Worm (Caenorhabditis elegans) whole organism, L4 larva: ENCODE results near the gene ZK354.3.

ENCODE experiments used
- R02D3.7 ChIP-seq: fragments of 150-350 bp; sonication (generic microtip); optimal IDR thresholded peaks from 3 replicates; lab custom pipeline; 2014; ENCODE audit warnings: missing biosample characterization, missing genetic modification characterization
- T26A8.4 ChIP-seq: fragments of 200-800 bp; sonication (Bioruptor generic); IDR thresholded peaks from 2 replicates; pipeline ENCODE4 v1.3.6; 2022; ENCODE audit warnings: missing genetic modification characterization, missing compliant biosample characterization
- Y48G9A.11 ChIP-seq: fragments of 200-800 bp; sonication (Bioruptor generic); IDR thresholded peaks from 2 replicates; pipeline ENCODE4 v1.3.6; 2022; ENCODE audit warnings: missing genetic modification reagents, missing genetic modification characterization, missing compliant biosample characterization
- aha-1 ChIP-seq: fragments of 150-350 bp; peaks from one replicate; lab custom pipeline; 2014; ENCODE audit warnings: missing biosample characterization, missing genetic modification characterization
- attf-4 ChIP-seq: sonication (generic microtip); optimal IDR thresholded peaks from 3 replicates; lab custom pipeline; 2017; ENCODE audit warnings: missing biosample characterization, missing genetic modification characterization
- ceh-20 ChIP-seq: fragments of 200-800 bp; sonication (Bioruptor generic); IDR thresholded peaks from 2 replicates; pipeline ENCODE4 v1.3.6; 2022; ENCODE audit warnings: missing genetic modification reagents, missing genetic modification characterization, missing compliant biosample characterization
- ceh-28 ChIP-seq: fragments of 150-350 bp; optimal IDR thresholded peaks from 2 replicates; lab custom pipeline; 2014; ENCODE audit warnings: missing biosample characterization, missing genetic modification reagents, missing genetic modification characterization
- ceh-82 ChIP-seq: sonication (generic microtip); optimal IDR thresholded peaks from 2 replicates; lab custom pipeline; 2017; ENCODE audit warnings: missing biosample characterization, missing genetic modification characterization
- daf-16 ChIP-seq, 3 experiments: sonication (generic microtip); optimal IDR thresholded peaks; 2 replicates each; lab custom pipeline; 2016 to 2017; ENCODE audit warnings: missing genetic modification characterization in 3 of 3, missing genetic modification reagents in 3 of 3, mild to moderate bottlenecking in 2 of 3, missing compliant biosample characterization in 2 of 3, missing biosample characterization in 1 of 3, moderate library complexity in 1 of 3
- daf-19 ChIP-seq: fragments of 200-800 bp; sonication (Bioruptor generic); conservative IDR thresholded peaks from 2 replicates; pipeline ENCODE4 v1.3.6; 2022; ENCODE audit warnings: missing genetic modification characterization, missing compliant biosample characterization
- daf-8 ChIP-seq: fragments of 200-800 bp; sonication (Bioruptor generic); IDR thresholded peaks from 2 replicates; pipeline ENCODE4 v1.3.6; 2022; ENCODE audit warnings: missing genetic modification characterization, missing compliant biosample characterization
- dmd-8 ChIP-seq: fragments of 200-800 bp; sonication (Bioruptor generic); IDR thresholded peaks from 2 replicates; pipeline ENCODE4 v1.3.6; 2022; ENCODE audit warnings: missing genetic modification characterization, missing compliant biosample characterization
- dpl-1 ChIP-seq: fragments of 150-350 bp; optimal IDR thresholded peaks from 2 replicates; lab custom pipeline; 2014; ENCODE audit warnings: missing biosample characterization, missing genetic modification reagents, missing genetic modification characterization
- duxl-1 ChIP-seq: sonication (generic microtip); optimal IDR thresholded peaks from 2 replicates; lab custom pipeline; 2016; ENCODE audit warnings: mild to moderate bottlenecking, missing genetic modification characterization, moderate library complexity, missing compliant biosample characterization; ENCODE audit not compliant: poor library complexity
- dve-1 ChIP-seq: sonication (generic microtip); optimal IDR thresholded peaks from 2 replicates; lab custom pipeline; 2017; ENCODE audit warnings: antibody characterized with exemption, mild to moderate bottlenecking, missing genetic modification characterization, missing compliant biosample characterization; ENCODE audit not compliant: insufficient read depth
- egl-27 ChIP-seq: sonication (generic microtip); optimal IDR thresholded peaks from 3 replicates; lab custom pipeline; 2017; ENCODE audit warnings: missing biosample characterization, missing genetic modification reagents, missing genetic modification characterization
- egl-43 ChIP-seq: fragments of 200-800 bp; sonication (Bioruptor generic); IDR thresholded peaks from 2 replicates; pipeline ENCODE4 v1.3.6; 2022; ENCODE audit warnings: missing genetic modification reagents, missing genetic modification characterization, missing compliant biosample characterization
- hlh-30 ChIP-seq: sonication (generic microtip); optimal IDR thresholded peaks from 2 replicates; lab custom pipeline; 2017; ENCODE audit warnings: antibody characterized with exemption, mild to moderate bottlenecking, missing genetic modification characterization, missing compliant biosample characterization; ENCODE audit not compliant: insufficient read depth
- lim-7 ChIP-seq: fragments of 200-800 bp; sonication (Bioruptor generic); IDR thresholded peaks from 2 replicates; pipeline ENCODE4 v1.3.6; 2022; ENCODE audit warnings: missing genetic modification characterization, missing compliant biosample characterization
- mdl-1 ChIP-seq, 2 experiments: fragments of 150-350 bp in 1 of 2; sonication (generic microtip) in 1 of 2; optimal IDR thresholded peaks; 2 replicates each; lab custom pipeline; 2014 to 2017; ENCODE audit warnings: missing biosample characterization in 2 of 2, missing genetic modification characterization in 2 of 2
- mxl-2 ChIP-seq: fragments of 200-800 bp; sonication (Bioruptor generic); conservative IDR thresholded peaks from 2 replicates; pipeline ENCODE4 v1.3.6; 2022; ENCODE audit warnings: missing genetic modification reagents, missing genetic modification characterization, missing compliant biosample characterization
- nhr-102 ChIP-seq: sonication (generic microtip); optimal IDR thresholded peaks from 2 replicates; lab custom pipeline; 2016; ENCODE audit warnings: mild to moderate bottlenecking, missing genetic modification characterization, moderate library complexity, missing compliant biosample characterization
- nhr-11 ChIP-seq: fragments of 150-350 bp; optimal IDR thresholded peaks from 2 replicates; lab custom pipeline; 2014; ENCODE audit warnings: missing biosample characterization, missing genetic modification characterization
- nhr-111 ChIP-seq: fragments of 200-800 bp; sonication (Bioruptor generic); optimal IDR thresholded peaks from 2 replicates; lab custom pipeline; 2018; ENCODE audit warnings: mild to moderate bottlenecking, missing genetic modification characterization, missing compliant biosample characterization
- nhr-237 ChIP-seq: sonication (generic microtip); optimal IDR thresholded peaks from 2 replicates; lab custom pipeline; 2017; ENCODE audit warnings: missing biosample characterization, missing genetic modification characterization
- nhr-25 ChIP-seq: sonication (generic microtip); optimal IDR thresholded peaks from 2 replicates; lab custom pipeline; 2017; ENCODE audit warnings: missing genetic modification characterization, mild to moderate bottlenecking, missing compliant biosample characterization, antibody characterized with exemption, moderate library complexity, borderline replicate concordance; ENCODE audit not compliant: insufficient read depth
- nhr-41 ChIP-seq: fragments of 200-800 bp; sonication (Bioruptor generic); IDR thresholded peaks from 2 replicates; pipeline ENCODE4 v1.3.6; 2022; ENCODE audit warnings: missing genetic modification reagents, missing genetic modification characterization, missing compliant biosample characterization
- nhr-42 ChIP-seq: fragments of 200-800 bp; sonication (Bioruptor generic); IDR thresholded peaks from 2 replicates; pipeline ENCODE4 v1.3.6; 2022; ENCODE audit warnings: missing genetic modification characterization, missing compliant biosample characterization
- nhr-48 ChIP-seq: sonication (generic microtip); optimal IDR thresholded peaks from 2 replicates; lab custom pipeline; 2016; ENCODE audit warnings: mild to moderate bottlenecking, missing genetic modification characterization, missing compliant biosample characterization
- php-3 ChIP-seq: fragments of 200-800 bp; sonication (Bioruptor generic); IDR thresholded peaks from 2 replicates; pipeline ENCODE4 v1.3.6; 2022; ENCODE audit warnings: missing genetic modification reagents, missing genetic modification characterization, missing compliant biosample characterization
- rbr-2 ChIP-seq: sonication (generic microtip); optimal IDR thresholded peaks from 2 replicates; lab custom pipeline; 2016; ENCODE audit warnings: missing genotype, missing genetic modification characterization, missing compliant biosample characterization
- saeg-2 ChIP-seq: fragments of 200-800 bp; sonication (Bioruptor generic); IDR thresholded peaks from 2 replicates; pipeline ENCODE4 v1.3.6; 2022; ENCODE audit warnings: missing genetic modification reagents, missing genetic modification characterization, missing compliant biosample characterization
- sdz-12 ChIP-seq: fragments of 200-800 bp; sonication (Bioruptor generic); optimal IDR thresholded peaks from 2 replicates; lab custom pipeline; 2018; ENCODE audit warnings: mild to moderate bottlenecking, missing genetic modification characterization, missing compliant biosample characterization
- spr-1 ChIP-seq: sonication (generic microtip); optimal IDR thresholded peaks from 2 replicates; lab custom pipeline; 2016; ENCODE audit warnings: mild to moderate bottlenecking, missing genetic modification characterization, missing compliant biosample characterization
- tra-1 ChIP-seq: fragments of 200-800 bp; sonication (Bioruptor generic); IDR thresholded peaks from 2 replicates; pipeline ENCODE4 v1.3.6; 2022; ENCODE audit warnings: missing genetic modification reagents, missing genetic modification characterization, missing compliant biosample characterization
- unc-130 ChIP-seq: sonication (generic microtip); optimal IDR thresholded peaks from 2 replicates; lab custom pipeline; 2016; ENCODE audit warnings: missing genetic modification reagents, missing genetic modification characterization, missing compliant biosample characterization
- unc-62 ChIP-seq, 3 experiments: fragments of 150-350 bp in 1 of 3; sonication (generic microtip); optimal IDR thresholded peaks in 2 of 3; peaks in 1 of 3; 1 replicate in 1 of 3; 2 replicates in 2 of 3; lab custom pipeline; 2014 to 2017; ENCODE audit warnings: missing biosample characterization in 3 of 3, missing genetic modification characterization in 3 of 3, missing genetic modification reagents in 3 of 3, missing genotype in 1 of 3
- vab-7 ChIP-seq: fragments of 200-800 bp; sonication (Bioruptor generic); IDR thresholded peaks from 2 replicates; pipeline ENCODE4 v1.3.6; 2022; ENCODE audit warnings: missing genetic modification reagents, missing genetic modification characterization, missing compliant biosample characterization

The ZK354.3 gene

ce11 chrIV:5334518-5334917 is 24.7 kb downstream of the ZK354.3 start (continued):
- TF ChIP-seq nhr-25 (tag; lab: Kevin White, UChicago): no peak
- no peak for TF ChIP-seq R02D3.7 (tag; lab: Kevin White, UChicago)
- TF ChIP-seq dve-1 (tag; lab: Kevin White, UChicago): peak; percentile 61
- TF ChIP-seq php-3 (GFP tag; lab: Robert Waterston, UW): 0 out of 2 replicates have a peak, but pooled peaks have one; percentile 27
- TF ChIP-seq duxl-1 (tag; lab: Kevin White, UChicago): peak; percentile 25
- no peak for TF ChIP-seq attf-4 (tag; lab: Kevin White, UChicago)
- no peak for TF ChIP-seq unc-130
- TF ChIP-seq nhr-11 (tag; lab: Kevin White, UChicago): no peak
- peak; percentile 18 for TF ChIP-seq nhr-102 (tag; lab: Kevin White, UChicago)
- TF ChIP-seq ceh-82: no peak
- no peak for TF ChIP-seq egl-27 (tag; lab: Kevin White, UChicago)
- 0 out of 2 replicates have a peak, but pooled peaks have one; percentile 67 for TF ChIP-seq ceh-20 (GFP tag; lab: Robert Waterston, UW)
- no peak for TF ChIP-seq nhr-42 (GFP tag; lab: Robert Waterston, UW)
- TF ChIP-seq dmd-8 (GFP tag; lab: Robert Waterston, UW): no peak
- peak; percentile 4 for TF ChIP-seq dpl-1 (GFP tag; lab: Kevin White, UChicago)
- TF ChIP-seq mxl-2 (GFP tag; lab: Robert Waterston, UW): no peak
- TF ChIP-seq egl-43 (GFP tag; lab: Robert Waterston, UW): no peak
- TF ChIP-seq nhr-111 (GFP tag; lab: Kevin White, UChicago): peak; percentile 64
- peak; percentile 6 to 34 for TF ChIP-seq daf-16 (GFP tag; optimal IDR thresholded peaks at IDR 0.05; lab: Kevin White, UChicago)
- peak; percentile 50 for TF ChIP-seq daf-16 (tag; optimal IDR thresholded peaks at IDR 0.05; lab: Kevin White, UChicago)
- peak; percentile 4 for TF ChIP-seq nhr-48 (tag; lab: Kevin White, UChicago)
- no peak for TF ChIP-seq nhr-237 (tag; lab: Kevin White, UChicago)
- TF ChIP-seq nhr-41: no peak
- no peak; the same call in 1 of the 2 replicates for TF ChIP-seq vab-7 (GFP tag; lab: Robert Waterston, UW)
- TF ChIP-seq daf-19 (GFP tag; lab: Robert Waterston, UW): no peak
- TF ChIP-seq tra-1 (GFP tag; lab: Robert Waterston, UW): no peak
- peak; percentile 70; the same call in 1 of the 2 replicates for TF ChIP-seq T26A8.4 (GFP tag; lab: Robert Waterston, UW)
- TF ChIP-seq mdl-1 (tag; optimal IDR thresholded peaks at IDR 0.05; lab: Kevin White, UChicago): no peak
- peak in 1 of 2 experiments; percentile 19 for TF ChIP-seq unc-62 (GFP tag; optimal IDR thresholded peaks at IDR 0.05 in 1 of 2; lab: Kevin White, UChicago)
- TF ChIP-seq unc-62 (tag; optimal IDR thresholded peaks at IDR 0.05; lab: Kevin White, UChicago): no peak
- TF ChIP-seq sdz-12 (GFP tag; lab: Kevin White, UChicago): no peak
- TF ChIP-seq ceh-28 (tag; lab: Kevin White, UChicago): no peak
- no peak for TF ChIP-seq Y48G9A.11 (GFP tag; lab: Robert Waterston, UW)
- TF ChIP-seq rbr-2 (tag; lab: Kevin White, UChicago): peak; percentile 65
- TF ChIP-seq spr-1 (tag; lab: Kevin White, UChicago): no peak
- no peak for TF ChIP-seq daf-8 (GFP tag; lab: Robert Waterston, UW)

- TF ChIP-seq lim-7 (no peak), saeg-2 (no peak), hlh-30 (tag; lab: Kevin White, UChicago) (peak; percentile 57), aha-1 (tag; lab: Kevin White, UChicago) (peak; percentile 88), nhr-111 (GFP tag; lab: Kevin White, UChicago) (no peak), mdl-1 (tag; optimal IDR thresholded peaks at IDR 0.05; lab: Kevin White, UChicago) (peak in 1 of 2 experiments; percentile 18), nhr-41 (no peak)
- TF ChIP-seq, all 104 proteins: peak for 3
These were observed 27.8 kb downstream of the ZK354.3 start for ce11 chrIV:5337649-5338048.
